Fruit fly (Drosophila melanogaster): Measurements from ENCODE around the gene Cpr35B.
A peak's percentile ranks its signal among the peaks of the same experiment; 100 is the strongest.

Cpr35B gene

DNA sequence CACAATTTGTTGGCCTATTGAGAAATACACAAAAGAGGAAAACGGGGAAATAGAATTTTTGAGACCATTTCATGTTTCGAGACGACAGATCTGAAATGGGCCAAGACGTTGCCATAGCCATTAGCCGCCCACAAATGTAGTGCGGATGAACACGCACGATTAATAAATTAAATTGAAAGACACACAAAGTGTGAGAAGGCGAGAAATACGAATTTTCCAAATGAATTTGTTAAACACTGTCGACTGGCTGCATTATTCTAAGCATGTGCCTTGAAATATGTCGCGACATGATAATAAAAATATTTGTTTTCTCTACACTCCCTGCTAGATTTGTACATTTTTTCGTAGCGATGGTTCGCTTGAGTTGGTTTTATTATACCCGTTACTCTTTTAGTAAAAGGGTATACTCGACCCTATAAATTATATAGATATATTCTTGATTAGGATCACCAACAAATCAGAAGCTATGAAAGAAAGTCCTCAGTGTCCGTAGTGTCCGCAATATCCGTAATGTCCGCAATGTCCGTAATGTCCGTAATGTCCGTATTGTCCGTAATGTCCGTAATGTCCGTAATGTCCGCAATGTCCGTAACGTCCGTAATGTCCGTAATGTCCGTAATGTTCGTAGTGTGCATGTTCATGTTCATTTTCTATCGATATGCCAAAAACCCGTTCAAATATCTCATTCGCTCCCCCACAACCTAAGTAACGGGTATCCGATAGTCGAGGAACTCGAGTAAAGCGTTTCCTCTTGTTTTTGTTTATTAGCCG is 48.3 kb downstream of the Cpr35B start (continued):
- TF ChIP-seq az2 (GFP tag; optimal IDR thresholded peaks at IDR 0.05) (peak; percentile 40), Poxn (GFP tag; IDR thresholded peaks at IDR 0.05) (0 out of 2 replicates have a peak, but pooled peaks have one; percentile 25), CG6765 (GFP tag; optimal IDR thresholded peaks at IDR 0.05) (no peak), CG14441 (GFP tag; IDR thresholded peaks at IDR 0.05) (0 out of 2 replicates have a peak, but pooled peaks have one; percentile 26), HLH3B (GFP tag; IDR thresholded peaks at IDR 0.05) (peak; percentile 32; the same call in 1 of the 2 replicates), Atf-2 (GFP tag; optimal IDR thresholded peaks at IDR 0.05) (no peak), pzg (GFP tag; optimal IDR thresholded peaks at IDR 0.05) (no peak), tup (GFP tag; optimal IDR thresholded peaks at IDR 0.05) (no peak), CG12219 (GFP tag; optimal IDR thresholded peaks at IDR 0.05) (no peak), ems (GFP tag; optimal IDR thresholded peaks at IDR 0.05) (peak; percentile 18), Six4 (GFP tag; optimal IDR thresholded peaks at IDR 0.05) (peak; percentile 33), wdn (GFP tag; IDR thresholded peaks at IDR 0.05) (no peak), Blimp-1 (GFP tag; optimal IDR thresholded peaks at IDR 0.05) (peak; percentile 39), Mrtf (GFP tag; IDR thresholded peaks at IDR 0.05) (no peak), Aef1 (GFP tag; IDR thresholded peaks at IDR 0.05) (peak; percentile 29; the same call in 1 of the 3 replicates), CG11456 (GFP tag; IDR thresholded peaks at IDR 0.05) (peak; percentile 27; the same call in 1 of the 3 replicates), disco-r (GFP tag; optimal IDR thresholded peaks at IDR 0.05) (no peak), CG16779 (GFP tag; IDR thresholded peaks at IDR 0.05) (no peak), CG7556 (GFP tag; optimal IDR thresholded peaks at IDR 0.05) (peak; percentile 45), CG4360 (GFP tag; IDR thresholded peaks at IDR 0.05) (0 out of 2 replicates have a peak, but pooled peaks have one; percentile 11), Hsf (GFP tag; optimal IDR thresholded peaks at IDR 0.05) (peak; percentile 55), CG2116 (GFP tag; optimal IDR thresholded peaks at IDR 0.05) (peak; percentile 10), MTF-1 (GFP tag; optimal IDR thresholded peaks at IDR 0.05; ENCODE audit: borderline replicate concordance) (no peak), Oli (tag; optimal IDR thresholded peaks at IDR 0.05) (peak; percentile 44), PHDP (tag; optimal IDR thresholded peaks at IDR 0.05) (peak; percentile 7), nmo (GFP tag; optimal IDR thresholded peaks at IDR 0.05) (peak; percentile 54), Eip74EF (GFP tag; optimal IDR thresholded peaks at IDR 0.05) (peak in 1 of 2 experiments; percentile 47), HHEX (GFP tag; optimal IDR thresholded peaks at IDR 0.05) (peak; percentile 36), hkb (optimal IDR thresholded peaks at IDR 0.05) (no peak), hkb (GFP tag; IDR thresholded peaks at IDR 0.05) (no peak), ase (GFP tag; IDR thresholded peaks at IDR 0.05) (0 out of 3 replicates have a peak, but pooled peaks have one; percentile 43), MESR4 (GFP tag; optimal IDR thresholded peaks at IDR 0.05) (no peak), CG15011 (GFP tag; optimal IDR thresholded peaks at IDR 0.05) (peak; percentile 40), lbe (GFP tag; optimal IDR thresholded peaks at IDR 0.05) (no peak), tll (GFP tag; optimal IDR thresholded peaks at IDR 0.05) (no peak), CG16815 (GFP tag; optimal IDR thresholded peaks at IDR 0.05) (peak; percentile 29), ftz-f1 (GFP tag; optimal IDR thresholded peaks at IDR 0.05) (no peak), nerfin-2 (GFP tag; IDR thresholded peaks at IDR 0.05; ENCODE audit: partially characterized antibody) (no peak), trem (tag; optimal IDR thresholded peaks at IDR 0.05) (no peak), amos (GFP tag; IDR thresholded peaks at IDR 0.05; ENCODE audit: partially characterized antibody) (no peak), slp2 (GFP tag; optimal IDR thresholded peaks at IDR 0.05) (no peak), CG2875 (GFP tag; optimal IDR thresholded peaks at IDR 0.05) (no peak), gfzf (GFP tag; optimal IDR thresholded peaks at IDR 0.05) (no peak), CG4424 (GFP tag; optimal IDR thresholded peaks at IDR 0.05) (peak; percentile 59), chm (GFP tag; IDR thresholded peaks at IDR 0.05) (no peak), exex (tag; optimal IDR thresholded peaks at IDR 0.05) (no peak), CG13424 (tag; optimal IDR thresholded peaks at IDR 0.05) (peak; percentile 32), kay (GFP tag; optimal IDR thresholded peaks at IDR 0.05) (no peak)

All from whole organism, embryonic.